Worm (Caenorhabditis elegans): ENCODE data around the gene srbc-31.

ce11 chrV:3428697-3429096 lies 48.7 kb downstream of the srbc-31 start, which contains the start of gene srab-20:
- TF ChIP-seq ceh-62 (tag; optimal IDR thresholded peaks at IDR 0.05) = no peak
- no peak for TF ChIP-seq set-16 (GFP tag; IDR thresholded peaks at IDR 0.05)
- TF ChIP-seq attf-4 (tag; optimal IDR thresholded peaks at IDR 0.05) = no peak
- no peak for TF ChIP-seq nhr-25 (tag; optimal IDR thresholded peaks at IDR 0.05; ENCODE audit: borderline replicate concordance, insufficient read depth)
- TF ChIP-seq ztf-11 (tag; optimal IDR thresholded peaks at IDR 0.05) = no peak
- no peak for TF ChIP-seq aly-2 (tag; optimal IDR thresholded peaks at IDR 0.05)
- TF ChIP-seq F44E2.7 (GFP tag; IDR thresholded peaks at IDR 0.05) = no peak
- TF ChIP-seq lin-13 (GFP tag; optimal IDR thresholded peaks at IDR 0.05) = no peak
- TF ChIP-seq ama-1 (optimal IDR thresholded peaks at IDR 0.05) = no peak

Data from whole organism, L4 larva.